Worm (Caenorhabditis elegans): ENCODE results near the gene C35D10.1.
A peak's percentile ranks its signal among the peaks of the same experiment; 100 is the strongest.

Gene C35D10.1

DNA sequence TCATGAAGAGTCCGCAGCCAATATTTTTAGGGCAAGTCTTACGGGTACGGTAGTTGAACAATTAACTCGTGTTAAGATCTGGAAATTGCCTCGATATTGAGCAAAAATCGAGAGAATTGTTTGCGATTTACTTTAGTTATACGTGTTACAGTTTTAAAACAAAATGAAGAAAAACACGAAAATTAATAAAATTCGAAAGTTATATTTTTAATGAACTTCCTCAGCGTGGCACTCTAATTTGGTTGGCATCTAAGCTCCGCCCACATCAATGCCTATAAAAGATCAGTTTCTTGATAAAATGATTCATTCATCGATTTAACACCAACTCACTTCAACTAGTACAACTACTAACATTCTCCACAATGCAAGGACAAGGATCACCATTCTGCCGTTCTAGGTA is 9.1 kb upstream of the C35D10.1 start, which contains the start of gene gipc-1:
Gene gipc-1 (plus strand): TSS at position 301 of the 400 bp plus-strand sequence.
- TF ChIP-seq zag-1 (tag; optimal IDR thresholded peaks at IDR 0.05) = no peak
- TF ChIP-seq egl-5 (tag; optimal IDR thresholded peaks at IDR 0.05) = no peak
- no peak for TF ChIP-seq eor-1 (tag; optimal IDR thresholded peaks at IDR 0.05)
- TF ChIP-seq ZK546.5 (tag; optimal IDR thresholded peaks at IDR 0.05) = no peak

DNA sequence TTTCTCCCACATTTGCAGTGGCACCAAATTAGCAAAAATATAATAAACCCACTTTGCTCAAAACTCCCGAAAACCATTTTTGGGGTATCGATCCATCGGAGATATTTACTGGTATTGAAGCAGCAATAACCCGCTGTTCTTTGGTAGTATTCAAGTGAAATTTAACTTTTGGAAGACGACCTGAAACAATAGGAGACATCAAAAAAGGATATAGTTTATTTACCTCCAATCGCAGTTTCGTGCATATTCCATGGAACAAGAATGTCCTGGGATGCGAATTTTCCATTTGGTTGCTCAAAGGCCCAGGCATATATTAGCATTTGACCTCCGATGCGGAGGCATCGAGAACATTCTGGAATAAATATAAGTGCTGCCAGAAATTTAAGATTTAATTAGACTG is 6.2 kb upstream of the C35D10.1 start:
- TF ChIP-seq zag-1 (tag; optimal IDR thresholded peaks at IDR 0.05) = no peak

DNA sequence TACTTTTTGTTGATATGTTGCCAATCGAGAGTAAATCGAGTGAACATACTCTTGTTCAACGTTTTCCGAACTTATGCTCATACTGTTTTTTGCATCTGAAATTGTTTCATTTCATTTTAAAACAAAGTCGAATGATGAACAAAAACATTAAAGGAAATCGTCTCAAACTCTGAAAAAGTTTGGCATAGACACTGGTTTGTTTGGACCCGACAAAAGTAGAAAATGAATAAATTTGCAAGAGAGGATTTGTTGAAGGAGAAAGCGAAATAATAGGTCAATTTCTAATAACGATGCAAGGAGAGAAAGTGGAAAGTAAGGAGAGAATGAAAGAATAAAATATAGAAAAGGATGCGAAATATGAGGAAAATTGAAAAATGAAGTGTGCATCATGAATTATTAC is 4.9 kb upstream of the C35D10.1 start, which contains the start of gene C35D10.12:
Gene C35D10.12 (minus strand): TSS at position 101 of the 400 bp plus-strand sequence.
- TF ChIP-seq elt-2 (tag; optimal IDR thresholded peaks at IDR 0.05) (no peak), nhr-12 (tag; optimal IDR thresholded peaks at IDR 0.05) (no peak), nhr-23 (tag; optimal IDR thresholded peaks at IDR 0.05) (no peak), egl-5 (tag; optimal IDR thresholded peaks at IDR 0.05) (no peak), unc-62 (GFP tag; optimal IDR thresholded peaks at IDR 0.05) (no peak), ama-1 (optimal IDR thresholded peaks at IDR 0.05) (no peak), ztf-11 (tag; optimal IDR thresholded peaks at IDR 0.05) (no peak), lsy-12 (tag; optimal IDR thresholded peaks at IDR 0.05) (no peak), pqm-1 (tag; optimal IDR thresholded peaks at IDR 0.05) (no peak), snpc-4 (tag; optimal IDR thresholded peaks at IDR 0.05) (no peak), zag-1 (tag; optimal IDR thresholded peaks at IDR 0.05) (no peak), aly-2 (tag; optimal IDR thresholded peaks at IDR 0.05) (no peak), R02D3.7 (tag; optimal IDR thresholded peaks at IDR 0.05) (no peak), hmg-11 (tag; optimal IDR thresholded peaks at IDR 0.05) (no peak), skn-1 (tag; optimal IDR thresholded peaks at IDR 0.05) (no peak), nhr-11 (tag; optimal IDR thresholded peaks at IDR 0.05) (no peak), daf-12 (tag; optimal IDR thresholded peaks at IDR 0.05) (no peak), eor-1 (tag; optimal IDR thresholded peaks at IDR 0.05) (no peak), fos-1 (tag; optimal IDR thresholded peaks at IDR 0.05) (no peak), fkh-2 (tag; optimal IDR thresholded peaks at IDR 0.05) (no peak)

DNA sequence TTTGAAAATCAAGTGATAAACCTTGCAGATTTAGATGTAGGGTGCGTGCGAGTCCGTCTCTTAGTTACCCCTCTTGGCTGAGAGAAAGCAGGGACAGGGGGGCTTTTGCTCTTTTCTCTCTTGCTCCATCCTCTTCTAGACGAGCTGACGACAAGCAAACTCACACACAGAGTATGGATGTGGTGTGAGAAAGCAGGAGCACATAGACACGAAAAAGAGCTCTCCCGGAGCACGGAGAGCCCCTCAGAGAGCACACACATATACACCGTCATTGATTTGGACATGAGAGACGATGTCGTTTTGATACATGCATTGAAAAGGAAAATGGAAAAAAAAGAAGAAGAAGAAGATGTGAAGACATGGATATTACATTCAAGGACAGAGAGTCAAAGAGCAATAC is 3.9 kb upstream of the C35D10.1 start:
- no peak for TF ChIP-seq ceh-9 (tag; optimal IDR thresholded peaks at IDR 0.05)
- peak; percentile 39 for TF ChIP-seq fkh-10 (GFP tag; optimal IDR thresholded peaks at IDR 0.05)

DNA sequence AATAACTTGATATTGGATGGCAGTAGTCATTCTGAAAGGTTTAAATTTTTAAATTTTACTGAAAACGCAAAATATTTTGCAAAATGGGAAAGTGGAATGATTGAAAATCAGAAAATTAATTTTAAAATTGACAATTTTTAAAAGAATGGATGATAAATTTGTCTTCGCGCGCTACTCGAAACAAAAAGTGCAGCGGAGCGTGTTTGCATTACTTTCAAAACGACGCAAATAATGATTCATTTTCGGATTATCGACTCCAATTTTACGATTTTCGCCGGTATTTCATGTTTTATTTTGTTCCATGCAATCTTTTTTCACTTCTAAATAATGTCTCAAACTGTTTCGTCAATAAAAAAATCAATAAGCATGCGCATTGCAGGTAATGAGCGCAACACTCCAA is 1.3 kb upstream of the C35D10.1 start, which contains the start of the genes tost-1 and arx-6:
Gene tost-1 (minus strand): TSS at position 31 of the 400 bp plus-strand sequence.
Gene arx-6 (plus strand): TSS at position 378 of the 400 bp plus-strand sequence.
- TF ChIP-seq ceh-28 (tag; optimal IDR thresholded peaks at IDR 0.05) (no peak), nhr-11 (tag; optimal IDR thresholded peaks at IDR 0.05) (no peak), nhr-77 (tag; optimal IDR thresholded peaks at IDR 0.05) (no peak), unc-39 (tag; optimal IDR thresholded peaks at IDR 0.05) (no peak), egl-5 (tag; optimal IDR thresholded peaks at IDR 0.05) (no peak), elt-2 (tag; optimal IDR thresholded peaks at IDR 0.05) (peak; percentile 3), sea-2 (GFP tag; optimal IDR thresholded peaks at IDR 0.05) (no peak), lin-15B (tag; optimal IDR thresholded peaks at IDR 0.05) (peak; percentile 61), snpc-4 (tag; optimal IDR thresholded peaks at IDR 0.05) (peak; percentile 29), ceh-9 (tag; optimal IDR thresholded peaks at IDR 0.05) (no peak), skn-1 (tag; optimal IDR thresholded peaks at IDR 0.05) (peak; percentile 27), nhr-67 (tag; optimal IDR thresholded peaks at IDR 0.05) (no peak), nfya-1 (tag; optimal IDR thresholded peaks at IDR 0.05; ENCODE audit: insufficient read depth) (peak; percentile 47), lin-39 (tag; optimal IDR thresholded peaks at IDR 0.05) (no peak), lsy-12 (tag; optimal IDR thresholded peaks at IDR 0.05) (no peak), zag-1 (tag; optimal IDR thresholded peaks at IDR 0.05) (no peak)

DNA sequence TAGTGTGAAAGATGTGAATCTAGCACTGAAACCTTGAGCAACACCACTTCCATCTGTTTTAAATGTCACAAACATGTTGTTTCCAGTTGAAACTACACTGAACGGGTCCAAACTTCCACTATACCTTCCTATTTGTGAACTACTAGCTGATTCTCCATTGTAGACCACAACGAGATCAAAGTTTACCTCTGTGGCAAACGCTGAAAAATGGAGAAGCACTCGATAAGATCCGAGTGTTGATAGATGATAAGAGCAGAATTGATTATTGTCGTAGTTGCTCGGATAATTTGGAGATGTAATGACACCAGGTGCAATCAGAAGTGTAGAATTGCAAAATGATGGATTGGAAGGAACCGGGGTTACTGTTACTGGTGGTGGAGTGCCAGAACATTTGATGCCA is 2.4 kb downstream of the C35D10.1 start:
- peak; percentile 72 for TF ChIP-seq elt-2 (tag; optimal IDR thresholded peaks at IDR 0.05)
- TF ChIP-seq elt-1 (tag; optimal IDR thresholded peaks at IDR 0.05) = no peak
- TF ChIP-seq pqm-1 (tag; optimal IDR thresholded peaks at IDR 0.05) = peak; percentile 37
